Fruit fly (Drosophila melanogaster) whole organism, embryonic: ENCODE measurements around the gene CG34269.

Experiments
- Awh ChIP-seq: fragments of 200-800 bp; sonication (Bioruptor generic); IDR thresholded peaks from 2 replicates; pipeline ENCODE4, ENCODE4 v1.3.6; 2022; ENCODE audit warnings: missing biosample characterization, missing genetic modification characterization
- Bdp1 ChIP-seq: fragments of 200-800 bp; sonication (Bioruptor generic); optimal IDR thresholded peaks from 3 replicates; lab custom pipeline; 2016; ENCODE audit warnings: missing biosample characterization, missing genetic modification characterization
- CG1024 ChIP-seq: fragments of 200-800 bp; sonication (Bioruptor generic); IDR thresholded peaks from 2 replicates; pipeline ENCODE4 v1.3.6; 2022; ENCODE audit warnings: missing biosample characterization, missing genetic modification characterization
- CG12155 ChIP-seq: fragments of 200-800 bp; sonication (Bioruptor generic); optimal IDR thresholded peaks from 3 replicates; lab custom pipeline; 2016; ENCODE audit warnings: missing biosample characterization, missing genetic modification characterization
- CG13424 ChIP-seq: fragments of 200-800 bp; sonication (Bioruptor generic); optimal IDR thresholded peaks from 2 replicates; lab custom pipeline; 2019; ENCODE audit warnings: missing biosample characterization, mild to moderate bottlenecking, missing genetic modification characterization, moderate library complexity
- CG15514 ChIP-seq: fragments of 200-800 bp; sonication (Bioruptor generic); optimal IDR thresholded peaks from 3 replicates; lab custom pipeline; 2017; ENCODE audit warnings: missing biosample characterization, missing genetic modification characterization, mild to moderate bottlenecking, moderate library complexity, missing genetic modification reagents
- CG15696 ChIP-seq: fragments of 200-800 bp; sonication (Bioruptor generic); optimal IDR thresholded peaks from 2 replicates; lab custom pipeline; 2019; ENCODE audit warnings: missing biosample characterization, mild to moderate bottlenecking, missing genetic modification characterization, moderate library complexity
- CG34376 ChIP-seq: fragments of 200-800 bp; sonication (Bioruptor generic); optimal IDR thresholded peaks from 2 replicates; lab custom pipeline; 2018; ENCODE audit warnings: missing biosample characterization, mild to moderate bottlenecking, missing genetic modification characterization
- CG34422 ChIP-seq: fragments of 200-800 bp; sonication (Bioruptor generic); IDR thresholded peaks from 3 replicates; pipeline ENCODE4 v1.3.6; 2022; ENCODE audit warnings: missing biosample characterization, missing genetic modification characterization
- CG4282 ChIP-seq: fragments of 200-800 bp; sonication (Bioruptor generic); optimal IDR thresholded peaks from 2 replicates; lab custom pipeline; 2016; ENCODE audit warnings: missing biosample characterization, missing genetic modification characterization
- CG4854 ChIP-seq: fragments of 200-800 bp; sonication (Bioruptor generic); optimal IDR thresholded peaks from 2 replicates; lab custom pipeline; 2016; ENCODE audit warnings: missing biosample characterization, missing genetic modification characterization, inconsistent platforms
- CG5180 ChIP-seq: fragments of 200-800 bp; sonication (Bioruptor generic); optimal IDR thresholded peaks from 3 replicates; lab custom pipeline; 2017; ENCODE audit warnings: missing biosample characterization, missing genetic modification characterization, mild to moderate bottlenecking, moderate library complexity, missing genetic modification reagents
- CG5245 ChIP-seq: fragments of 200-800 bp; sonication (Bioruptor generic); optimal IDR thresholded peaks from 3 replicates; lab custom pipeline; 2016; ENCODE audit warnings: missing biosample characterization, missing genetic modification characterization
- CG5953 ChIP-seq: fragments of 200-800 bp; sonication (Bioruptor generic); IDR thresholded peaks from 2 replicates; pipeline ENCODE4 v1.3.6; 2022; ENCODE audit warnings: missing biosample characterization, missing genetic modification characterization
- CG6272 ChIP-seq: fragments of 200-800 bp; sonication (Bioruptor generic); IDR thresholded peaks from 2 replicates; pipeline ENCODE4 v1.3.6; 2022; ENCODE audit warnings: missing biosample characterization, missing genetic modification characterization
- CG6765 ChIP-seq: fragments of 200-800 bp; sonication (Bioruptor generic); optimal IDR thresholded peaks from 3 replicates; lab custom pipeline; 2017; ENCODE audit warnings: missing biosample characterization, mild to moderate bottlenecking, missing genetic modification characterization
- CG6791 ChIP-seq: fragments of 200-800 bp; sonication (Bioruptor generic); IDR thresholded peaks from 3 replicates; pipeline ENCODE4 v1.3.6; 2022; ENCODE audit warnings: missing biosample characterization, missing genetic modification characterization; ENCODE audit not compliant: partially characterized antibody
- CG9215 ChIP-seq: fragments of 200-800 bp; sonication (Bioruptor generic); IDR thresholded peaks from 2 replicates; pipeline ENCODE4 v1.3.6; 2022; ENCODE audit warnings: missing biosample characterization, missing genetic modification characterization
- CrebB ChIP-seq: fragments of 200-800 bp; sonication (Bioruptor generic); optimal IDR thresholded peaks from 3 replicates; lab custom pipeline; 2018; ENCODE audit warnings: missing biosample characterization, mild to moderate bottlenecking, missing genetic modification characterization
- D ChIP-seq, 2 experiments: fragments of 200-800 bp in 1 of 2; fragments of >200 bp in 1 of 2; sonication (Bioruptor generic) in 1 of 2; optimal IDR thresholded peaks; 2 replicates in 1 of 2; 3 replicates in 1 of 2; lab custom pipeline; 2017; ENCODE audit warnings: mild to moderate bottlenecking in 1 of 2, missing biosample characterization in 1 of 2, missing genetic modification characterization in 1 of 2, missing genetic modification reagents in 1 of 2
- Dad ChIP-seq: fragments of 200-800 bp; sonication (Bioruptor generic); optimal IDR thresholded peaks from 3 replicates; lab custom pipeline; 2016; ENCODE audit warnings: missing biosample characterization, missing genetic modification characterization
- Deaf1 ChIP-seq: fragments of 200-800 bp; optimal IDR thresholded peaks from 3 replicates; lab custom pipeline; 2019; ENCODE audit warnings: missing biosample characterization, mild to moderate bottlenecking, missing genetic modification characterization, moderate library complexity
- Doc3 ChIP-seq: fragments of 200-800 bp; sonication (Bioruptor generic); IDR thresholded peaks from 3 replicates; pipeline ENCODE4 v1.3.6; 2022; ENCODE audit warnings: missing biosample characterization, missing genetic modification characterization; ENCODE audit not compliant: partially characterized antibody
- Ets97D ChIP-seq: fragments of 200-800 bp; sonication (Bioruptor generic); optimal IDR thresholded peaks from 3 replicates; lab custom pipeline; 2016; ENCODE audit warnings: missing biosample characterization, missing genetic modification characterization
- Fer2 ChIP-seq: fragments of 200-800 bp; sonication (Bioruptor generic); optimal IDR thresholded peaks from 2 replicates; lab custom pipeline; 2018; ENCODE audit warnings: missing biosample characterization, mild to moderate bottlenecking, missing genetic modification characterization, moderate library complexity
- HHEX ChIP-seq: fragments of 200-800 bp; sonication (Bioruptor generic); optimal IDR thresholded peaks from 3 replicates; lab custom pipeline; 2017; ENCODE audit warnings: missing biosample characterization, mild to moderate bottlenecking, missing genetic modification characterization, missing genetic modification reagents
- HLH4C ChIP-seq: fragments of 200-800 bp; sonication (Bioruptor generic); IDR thresholded peaks from 3 replicates; pipeline ENCODE4 v1.3.6; 2022; ENCODE audit warnings: missing biosample characterization, missing genetic modification characterization; ENCODE audit not compliant: partially characterized antibody
- Hr78 ChIP-seq, 2 experiments: fragments of 200-800 bp in 1 of 2; fragments of >200 bp in 1 of 2; sonication (Bioruptor generic) in 1 of 2; optimal IDR thresholded peaks; 2 replicates each; lab custom pipeline; 2017 to 2019; ENCODE audit warnings: missing biosample characterization in 2 of 2, missing genetic modification characterization in 2 of 2, mild to moderate bottlenecking in 1 of 2, moderate library complexity in 1 of 2
- MESR4 ChIP-seq: fragments of 200-800 bp; sonication (Bioruptor generic); optimal IDR thresholded peaks from 2 replicates; lab custom pipeline; 2018; ENCODE audit warnings: missing biosample characterization, mild to moderate bottlenecking, missing genetic modification characterization, moderate library complexity
- Oli ChIP-seq: fragments of 200-800 bp; sonication (Bioruptor generic); optimal IDR thresholded peaks from 2 replicates; lab custom pipeline; 2018; ENCODE audit warnings: missing biosample characterization, mild to moderate bottlenecking, missing genetic modification characterization, moderate library complexity
- Ptx1 ChIP-seq: fragments of 200-800 bp; sonication (Bioruptor generic); IDR thresholded peaks from 2 replicates; pipeline ENCODE4 v1.3.6; 2022; ENCODE audit warnings: missing biosample characterization, missing genetic modification characterization
- Rx ChIP-seq: fragments of 200-800 bp; sonication (Bioruptor generic); IDR thresholded peaks from 2 replicates; pipeline ENCODE4 v1.3.6; 2022; ENCODE audit warnings: missing biosample characterization, missing genetic modification characterization
- ato ChIP-seq: fragments of 200-800 bp; sonication (Bioruptor generic); IDR thresholded peaks from 2 replicates; pipeline ENCODE4 v1.3.6; 2022; ENCODE audit warnings: missing biosample characterization, missing genetic modification characterization; ENCODE audit not compliant: partially characterized antibody
- az2 ChIP-seq: fragments of 200-800 bp; sonication (Bioruptor generic); optimal IDR thresholded peaks from 3 replicates; lab custom pipeline; 2016; ENCODE audit warnings: missing biosample characterization, missing genetic modification characterization
- bab2 ChIP-seq: fragments of 200-800 bp; sonication (Bioruptor generic); optimal IDR thresholded peaks from 2 replicates; lab custom pipeline; 2016; ENCODE audit warnings: missing biosample characterization, missing genetic modification characterization
- bbx ChIP-seq: fragments of 200-800 bp; sonication (Bioruptor generic); IDR thresholded peaks from 2 replicates; pipeline ENCODE4 v1.3.6; 2022; ENCODE audit warnings: missing biosample characterization, missing genetic modification characterization; ENCODE audit not compliant: partially characterized antibody
- cas ChIP-seq: fragments of 200-800 bp; sonication (Bioruptor generic); IDR thresholded peaks from 2 replicates; pipeline ENCODE4 v1.3.6; 2022; ENCODE audit warnings: missing biosample characterization, missing genetic modification characterization
- disco-r ChIP-seq: fragments of 200-800 bp; sonication (Bioruptor generic); optimal IDR thresholded peaks from 2 replicates; lab custom pipeline; 2016; ENCODE audit warnings: missing biosample characterization, missing genetic modification characterization
- ewg ChIP-seq: fragments of 200-800 bp; sonication (Bioruptor generic); optimal IDR thresholded peaks from 3 replicates; lab custom pipeline; 2017; ENCODE audit warnings: mild to moderate bottlenecking, missing biosample characterization, missing genetic modification reagents, missing genetic modification characterization
- lov ChIP-seq, 2 experiments: fragments of 200-800 bp in 1 of 2; fragments of >200 bp in 1 of 2; sonication (Bioruptor generic) in 1 of 2; IDR thresholded peaks in 1 of 2; optimal IDR thresholded peaks in 1 of 2; 2 replicates in 1 of 2; 3 replicates in 1 of 2; pipeline versions ENCODE4 v1.3.6 to Lab custom; 2017 to 2022; ENCODE audit warnings: missing biosample characterization in 1 of 2, missing genetic modification characterization in 1 of 2
- pan ChIP-seq, 4 experiments: fragments of >200 bp in 3 of 4; fragments of 200-800 bp in 1 of 4; sonication (Bioruptor generic) in 1 of 4; optimal IDR thresholded peaks in 3 of 4; IDR thresholded peaks in 1 of 4; 2 replicates each; pipeline versions ENCODE4 v1.3.6 to Lab custom; 2017 to 2022; ENCODE audit warnings: missing biosample characterization in 2 of 4, missing genetic modification characterization in 2 of 4, mixed read lengths in 1 of 4
- pho ChIP-seq: fragments of 200-800 bp; sonication (Bioruptor generic); optimal IDR thresholded peaks from 2 replicates; lab custom pipeline; 2016; ENCODE audit warnings: missing biosample characterization, missing genetic modification characterization
- pzg ChIP-seq: fragments of 200-800 bp; sonication (Bioruptor generic); optimal IDR thresholded peaks from 3 replicates; lab custom pipeline; 2018; ENCODE audit warnings: missing biosample characterization, mild to moderate bottlenecking, missing genetic modification characterization, moderate library complexity
- sim ChIP-seq: fragments of 200-800 bp; sonication (Bioruptor generic); IDR thresholded peaks from 2 replicates; pipeline ENCODE4 v1.3.6; 2022; ENCODE audit warnings: missing biosample characterization, missing genetic modification characterization
- slou ChIP-seq: fragments of 200-800 bp; sonication (Bioruptor generic); optimal IDR thresholded peaks from 3 replicates; lab custom pipeline; 2016; ENCODE audit warnings: missing biosample characterization, missing genetic modification characterization
- sr ChIP-seq: fragments of 200-800 bp; sonication (Bioruptor generic); IDR thresholded peaks from 3 replicates; pipeline ENCODE4 v1.3.6; 2022; ENCODE audit warnings: missing biosample characterization, missing genetic modification characterization
- ssp ChIP-seq: fragments of 200-800 bp; sonication (Bioruptor generic); IDR thresholded peaks from 2 replicates; pipeline ENCODE4 v1.3.6; 2022; ENCODE audit warnings: missing biosample characterization, missing genetic modification characterization

Gene CG34269

dm6 chr3L:540432-540973, 12.4 kb downstream of the CG34269 start, which contains the start of the genes klar and BORCS6 (continued):
- TF ChIP-seq CG5180 (GFP tag; lab: Kevin White, UChicago), result no peak
- peak; percentile 97 for TF ChIP-seq Doc3 (GFP tag; lab: Robert Waterston, UW)
- TF ChIP-seq Awh (GFP tag; lab: Robert Waterston, UW), result no peak
- peak; percentile 36 for TF ChIP-seq Oli (tag; lab: Kevin White, UChicago)
- no peak for TF ChIP-seq lov (optimal IDR thresholded peaks at IDR 0.05; lab: Kevin White, UChicago)
- TF ChIP-seq lov (GFP tag; IDR thresholded peaks at IDR 0.05; lab: Robert Waterston, UW), result no peak
- 0 out of 2 replicates have a peak, but pooled peaks have one; percentile 8 for TF ChIP-seq Rx
- peak in 1 of 2 experiments; percentile 6 for TF ChIP-seq Hr78 (GFP tag; optimal IDR thresholded peaks at IDR 0.05; lab: Kevin White, UChicago)
- peak; percentile 97 for TF ChIP-seq bbx (GFP tag; lab: Robert Waterston, UW)
- peak; percentile 94 for TF ChIP-seq ato (GFP tag; lab: Robert Waterston, UW)
- no peak for TF ChIP-seq sim (GFP tag; lab: Robert Waterston, UW)
- TF ChIP-seq Dad (GFP tag; lab: Kevin White, UChicago), result peak; percentile 52
- TF ChIP-seq pzg (GFP tag; lab: Kevin White, UChicago), result peak; percentile 98
- TF ChIP-seq az2, result peak; percentile 37
- TF ChIP-seq CG4282, result peak; percentile 51
- TF ChIP-seq pan (optimal IDR thresholded peaks at IDR 0.05; lab: Kevin White, UChicago), result no peak
- peak in 1 of 2 experiments; percentile 34 for TF ChIP-seq pan (GFP tag; optimal IDR thresholded peaks at IDR 0.05 in 1 of 2, IDR thresholded peaks at IDR 0.05 in 1 of 2)
- no peak for TF ChIP-seq sr (GFP tag; lab: Robert Waterston, UW)
- no peak for TF ChIP-seq disco-r
- no peak for TF ChIP-seq cas
- TF ChIP-seq bab2 (GFP tag; lab: Kevin White, UChicago), result no peak
- TF ChIP-seq CG6765 (GFP tag; lab: Kevin White, UChicago), result peak; percentile 53
- no peak for TF ChIP-seq CG5953
- TF ChIP-seq slou (GFP tag; lab: Kevin White, UChicago), result peak; percentile 20
- TF ChIP-seq Bdp1, result peak; percentile 41
- TF ChIP-seq HLH4C, result peak; percentile 96
- peak; percentile 63; the same call in 2 of the 3 replicates for TF ChIP-seq CG34422 (GFP tag; lab: Robert Waterston, UW)
- peak; percentile 36; the same call in 1 of the 2 replicates for TF ChIP-seq Ptx1 (GFP tag; lab: Robert Waterston, UW)
- TF ChIP-seq CG12155 (GFP tag; lab: Kevin White, UChicago), result peak; percentile 46
- TF ChIP-seq D (optimal IDR thresholded peaks at IDR 0.05; lab: Kevin White, UChicago), result peak; percentile 85
- TF ChIP-seq D (GFP tag; optimal IDR thresholded peaks at IDR 0.05; lab: Kevin White, UChicago), result no peak
- TF ChIP-seq ssp (GFP tag; lab: Robert Waterston, UW), result peak; percentile 93
- TF ChIP-seq CG6272 (GFP tag; lab: Robert Waterston, UW), result no peak
- peak; percentile 41 for TF ChIP-seq CrebB (tag; lab: Kevin White, UChicago)
- peak; percentile 42 for TF ChIP-seq MESR4 (GFP tag; lab: Kevin White, UChicago)
- TF ChIP-seq CG15514, result peak; percentile 71
- TF ChIP-seq ewg (GFP tag; lab: Kevin White, UChicago), result peak; percentile 19
- peak; percentile 23; the same call in 1 of the 2 replicates for TF ChIP-seq CG9215 (GFP tag; lab: Robert Waterston, UW)
- TF ChIP-seq Ets97D (GFP tag; lab: Kevin White, UChicago), result peak; percentile 88
- TF ChIP-seq CG13424 (tag; lab: Kevin White, UChicago), result peak; percentile 64
- TF ChIP-seq CG34376 (GFP tag; lab: Kevin White, UChicago), result peak; percentile 71
- no peak for TF ChIP-seq CG4854 (GFP tag; lab: Kevin White, UChicago)
- peak; percentile 41 for TF ChIP-seq CG1024 (GFP tag; lab: Robert Waterston, UW)
- TF ChIP-seq CG6791 (GFP tag; lab: Robert Waterston, UW), result peak; percentile 96
- TF ChIP-seq pho (GFP tag; lab: Kevin White, UChicago), result peak; percentile 61
- peak; percentile 2 for TF ChIP-seq Fer2 (tag; lab: Kevin White, UChicago)
- peak; percentile 18 for TF ChIP-seq HHEX (GFP tag; lab: Kevin White, UChicago)
- TF ChIP-seq CG5245, result peak; percentile 23
- peak; percentile 66 for TF ChIP-seq Deaf1 (tag; lab: Kevin White, UChicago)
- peak; percentile 39 for TF ChIP-seq CG15696 (tag; lab: Kevin White, UChicago)
